Fruit fly (Drosophila melanogaster) whole organism, wandering third instar larva: ENCODE data around the gene Stip1.

Experiments
- Abd-B ChIP-seq: fragments of >200 bp; optimal IDR thresholded peaks from 2 replicates; lab custom pipeline; 2017; ENCODE audit warnings: missing biosample characterization, missing genetic modification characterization
- CG32264 ChIP-seq: fragments of 200-800 bp; sonication (Bioruptor generic); optimal IDR thresholded peaks from 2 replicates; lab custom pipeline; 2016; ENCODE audit warnings: missing biosample characterization, missing genetic modification characterization
- Myc ChIP-seq: fragments of >200 bp; optimal IDR thresholded peaks from 2 replicates; lab custom pipeline; 2017
- OdsH ChIP-seq: fragments of 200-800 bp; sonication (Bioruptor generic); optimal IDR thresholded peaks from 2 replicates; lab custom pipeline; 2016; ENCODE audit warnings: missing biosample characterization, mild to moderate bottlenecking, missing genetic modification characterization
- Sp1 ChIP-seq: fragments of 200-800 bp; sonication (Bioruptor generic); optimal IDR thresholded peaks from 3 replicates; lab custom pipeline; 2019; ENCODE audit warnings: missing biosample characterization, mild to moderate bottlenecking, missing genetic modification characterization, moderate library complexity
- lola ChIP-seq: fragments of >200 bp; optimal IDR thresholded peaks from 2 replicates; lab custom pipeline; 2017; ENCODE audit warnings: missing biosample characterization, missing genetic modification characterization
- rgr ChIP-seq: fragments of 200-800 bp; sonication (Bioruptor generic); optimal IDR thresholded peaks from 3 replicates; lab custom pipeline; 2016; ENCODE audit warnings: missing biosample characterization, mild to moderate bottlenecking, missing genetic modification characterization
- usp ChIP-seq: fragments of >200 bp; optimal IDR thresholded peaks from 2 replicates; lab custom pipeline; 2017; ENCODE audit warnings: missing biosample characterization, missing genetic modification characterization
- woc ChIP-seq: sonication (Bioruptor generic); optimal IDR thresholded peaks from 2 replicates; lab custom pipeline; 2016; ENCODE audit warnings: missing biosample characterization, mild to moderate bottlenecking, missing genetic modification characterization

- TF ChIP-seq CG32264 (GFP tag; lab: Kevin White, UChicago): no peak
- TF ChIP-seq Abd-B: no peak
- no peak for TF ChIP-seq OdsH (GFP tag; lab: Kevin White, UChicago)
- no peak for TF ChIP-seq Sp1 (GFP tag; lab: Kevin White, UChicago)
- TF ChIP-seq woc (GFP tag; lab: Kevin White, UChicago): no peak
- no peak for TF ChIP-seq rgr (GFP tag; lab: Kevin White, UChicago)
- no peak for TF ChIP-seq lola (GFP tag; lab: Kevin White, UChicago)
- TF ChIP-seq Myc (lab: Kevin White, UChicago): no peak
- no peak for TF ChIP-seq usp (GFP tag; lab: Kevin White, UChicago)
Measured at dm6 chr2L:247432-247831, 47.5 kb upstream of the Stip1 start.
